Fruit fly (Drosophila melanogaster) S2 (cell line): ENCODE measurements around the gene CG42835.

Experiments used
- CG8478 ChIP-seq: fragments of >200 bp; optimal IDR thresholded peaks from 2 replicates; lab custom pipeline; 2018
- CTCF ChIP-seq, 2 experiments: fragments of >200 bp; optimal IDR thresholded peaks; 2 replicates each; lab custom pipeline; 2018

- no peak for TF ChIP-seq CG8478 (lab: Kevin White, UChicago)
- TF ChIP-seq CTCF (optimal IDR thresholded peaks at IDR 0.05; lab: Kevin White, UChicago), result no peak
These were observed 6.8 kb upstream of the CG42835 start, which contains the start of gene CG42822 for dm6 chr3R:17413601-17414000.
